Fruit fly (Drosophila melanogaster): ENCODE data around the gene Pfdn5.

DNA sequence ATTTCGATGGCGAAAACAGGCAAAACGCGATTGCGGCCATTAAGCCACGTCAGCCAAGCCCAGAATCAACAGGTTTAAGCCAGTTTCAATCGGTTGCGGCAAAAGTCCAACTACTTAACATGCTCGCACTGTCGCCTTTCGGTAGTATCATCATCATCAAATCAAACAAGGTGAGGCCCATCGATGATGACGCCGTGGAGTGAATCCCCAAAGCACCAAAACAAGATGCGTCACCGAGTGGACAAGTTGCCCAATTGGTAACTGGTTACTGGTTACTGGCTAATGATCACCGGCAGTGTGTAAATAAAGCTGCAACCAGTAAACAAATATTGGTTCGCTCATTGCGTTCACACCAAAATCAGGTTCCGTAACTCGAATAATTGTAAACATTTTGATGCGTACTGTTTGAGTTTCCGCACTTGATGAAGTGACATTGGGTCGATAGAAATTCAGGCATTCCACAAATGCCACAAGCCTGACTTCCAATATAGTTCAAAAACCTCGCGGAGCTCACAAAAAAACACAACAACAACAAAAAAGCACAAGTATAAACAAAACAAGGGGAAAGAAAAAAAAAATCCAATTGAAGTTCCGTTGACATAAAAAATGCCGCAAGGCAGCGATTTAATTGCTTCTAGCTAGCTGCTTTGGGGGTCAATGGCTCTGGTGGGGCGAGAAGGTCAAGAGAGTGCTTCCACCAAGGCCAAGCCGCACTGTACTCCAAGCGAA is 37.7 kb downstream of the Pfdn5 start:
- TF ChIP-seq kay (GFP tag; ENCODE audit: borderline replicate concordance) (no peak), CG5204 (GFP tag; optimal IDR thresholded peaks at IDR 0.05) (no peak)

Measured in whole organism, adult.